Worm (Caenorhabditis elegans) whole organism, L1 larva: ENCODE measurements around the gene miro-1.
A peak's percentile ranks its signal among the peaks of the same experiment; 100 is the strongest.

ENCODE experiments used
- C04F5.9 ChIP-seq: sonication (generic microtip); optimal IDR thresholded peaks from 2 replicates; lab custom pipeline; 2016; ENCODE audit warnings: missing genetic modification characterization, missing compliant biosample characterization
- C34B4.2 ChIP-seq: sonication (generic microtip); optimal IDR thresholded peaks from 2 replicates; lab custom pipeline; 2017; ENCODE audit warnings: mild to moderate bottlenecking, missing genetic modification characterization, missing compliant biosample characterization
- F16B12.6 ChIP-seq: fragments of 150-350 bp; optimal IDR thresholded peaks from 2 replicates; lab custom pipeline; 2014; ENCODE audit warnings: missing biosample characterization, missing genetic modification characterization
- aha-1 ChIP-seq: fragments of 150-350 bp; optimal IDR thresholded peaks from 2 replicates; lab custom pipeline; 2014; ENCODE audit warnings: missing biosample characterization, missing genetic modification characterization
- alr-1 ChIP-seq: fragments of 200-800 bp; sonication (Bioruptor generic); optimal IDR thresholded peaks from 2 replicates; lab custom pipeline; 2018; ENCODE audit warnings: borderline replicate concordance, mild to moderate bottlenecking, missing genetic modification characterization, missing compliant biosample characterization
- ceh-63 ChIP-seq: fragments of 200-800 bp; sonication (Bioruptor generic); optimal IDR thresholded peaks from 2 replicates; lab custom pipeline; 2018; ENCODE audit warnings: mild to moderate bottlenecking, missing genetic modification characterization, missing compliant biosample characterization
- ceh-88 ChIP-seq: fragments of 200-800 bp; sonication (Bioruptor generic); IDR thresholded peaks from 2 replicates; pipeline ENCODE4 v1.3.6; 2022; ENCODE audit warnings: missing genetic modification characterization, missing compliant biosample characterization
- ces-1 ChIP-seq: fragments of 150-350 bp; optimal IDR thresholded peaks from 2 replicates; lab custom pipeline; 2014; ENCODE audit warnings: missing biosample characterization, missing genetic modification reagents, missing genetic modification characterization
- dpl-1 ChIP-seq, 3 experiments: fragments of 150-350 bp in 2 of 3; sonication (generic microtip) in 1 of 3; optimal IDR thresholded peaks; 2 replicates each; lab custom pipeline; 2014 to 2017; ENCODE audit warnings: missing biosample characterization in 3 of 3, missing genetic modification characterization in 3 of 3, missing genetic modification reagents in 3 of 3
- dsc-1 ChIP-seq: sonication (generic microtip); optimal IDR thresholded peaks from 2 replicates; lab custom pipeline; 2016; ENCODE audit warnings: mild to moderate bottlenecking, missing genetic modification characterization, missing compliant biosample characterization
- efl-3 ChIP-seq: fragments of 200-800 bp; sonication (Bioruptor generic); optimal IDR thresholded peaks from 2 replicates; lab custom pipeline; 2018; ENCODE audit warnings: mild to moderate bottlenecking, missing genetic modification characterization, missing compliant biosample characterization
- egl-27 ChIP-seq, 2 experiments: fragments of 150-350 bp in 1 of 2; sonication (generic microtip); optimal IDR thresholded peaks; 3 replicates each; lab custom pipeline; 2017 to 2018; ENCODE audit warnings: missing biosample characterization in 2 of 2, missing genetic modification characterization in 2 of 2, missing genetic modification reagents in 2 of 2
- elt-2 ChIP-seq: sonication (generic microtip); optimal IDR thresholded peaks from 2 replicates; lab custom pipeline; 2016; ENCODE audit warnings: missing genetic modification characterization, mild to moderate bottlenecking, inconsistent platforms, missing compliant biosample characterization, missing genetic modification reagents
- elt-3 ChIP-seq, 6 experiments: fragments of 150-350 bp in 1 of 6; sonication (generic microtip); optimal IDR thresholded peaks; 2 replicates each; lab custom pipeline; 2017 to 2018; ENCODE audit warnings: missing biosample characterization in 6 of 6, missing genetic modification characterization in 6 of 6, inconsistent platforms in 1 of 6
- fkh-10 ChIP-seq: sonication (generic microtip); optimal IDR thresholded peaks from 2 replicates; lab custom pipeline; 2017; ENCODE audit warnings: missing biosample characterization, missing genetic modification reagents, missing genetic modification characterization
- fkh-4 ChIP-seq: sonication (generic microtip); optimal IDR thresholded peaks from 2 replicates; lab custom pipeline; 2016; ENCODE audit warnings: missing compliant biosample characterization, missing genetic modification characterization, borderline replicate concordance
- fkh-8 ChIP-seq: sonication (generic microtip); optimal IDR thresholded peaks from 2 replicates; lab custom pipeline; 2016; ENCODE audit warnings: mild to moderate bottlenecking, missing genetic modification characterization, missing compliant biosample characterization
- fos-1 ChIP-seq: fragments of 150-350 bp; optimal IDR thresholded peaks from 2 replicates; lab custom pipeline; 2014; ENCODE audit warnings: missing biosample characterization, missing genetic modification characterization
- hlh-4 ChIP-seq: sonication (generic microtip); optimal IDR thresholded peaks from 2 replicates; lab custom pipeline; 2016; ENCODE audit warnings: mild to moderate bottlenecking, missing genetic modification characterization, missing compliant biosample characterization
- hpl-2 ChIP-seq: fragments of 150-350 bp; optimal IDR thresholded peaks from 2 replicates; lab custom pipeline; 2014; ENCODE audit warnings: missing biosample characterization, missing genetic modification reagents, missing genetic modification characterization
- irx-1 ChIP-seq: sonication (generic microtip); optimal IDR thresholded peaks from 2 replicates; lab custom pipeline; 2016; ENCODE audit warnings: missing genetic modification characterization, missing compliant biosample characterization
- jun-1 ChIP-seq: fragments of 150-350 bp; optimal IDR thresholded peaks from 2 replicates; lab custom pipeline; 2014; ENCODE audit warnings: missing biosample characterization, missing genetic modification reagents, missing genetic modification characterization
- lin-14 ChIP-seq: fragments of 200-800 bp; sonication (Bioruptor generic); optimal IDR thresholded peaks from 2 replicates; lab custom pipeline; 2018; ENCODE audit warnings: mild to moderate bottlenecking, missing genetic modification characterization, moderate library complexity, missing compliant biosample characterization
- lin-15B ChIP-seq: fragments of 150-350 bp; sonication (generic microtip); optimal IDR thresholded peaks from 3 replicates; lab custom pipeline; 2014; ENCODE audit warnings: missing biosample characterization, missing genetic modification characterization
- lin-35 ChIP-seq, 2 experiments: fragments of 150-350 bp; optimal IDR thresholded peaks; 2 replicates each; lab custom pipeline; 2014; ENCODE audit warnings: missing biosample characterization in 2 of 2, missing genetic modification characterization in 2 of 2, missing genetic modification reagents in 2 of 2
- lir-3 ChIP-seq: sonication (generic microtip); optimal IDR thresholded peaks from 2 replicates; lab custom pipeline; 2016; ENCODE audit warnings: mild to moderate bottlenecking, missing genetic modification characterization, moderate library complexity, missing compliant biosample characterization; ENCODE audit not compliant: poor library complexity
- lsy-2 ChIP-seq, 2 experiments: fragments of 150-350 bp; optimal IDR thresholded peaks; 2 replicates each; lab custom pipeline; 2014; ENCODE audit warnings: missing biosample characterization in 2 of 2, missing genetic modification characterization in 2 of 2
- mab-9 ChIP-seq: fragments of 200-800 bp; sonication (Bioruptor generic); IDR thresholded peaks from 2 replicates; pipeline ENCODE4 v1.3.6; 2022; ENCODE audit warnings: missing genetic modification reagents, missing genetic modification characterization, missing compliant biosample characterization
- mdl-1 ChIP-seq, 2 experiments: fragments of 150-350 bp; optimal IDR thresholded peaks; 2 replicates each; lab custom pipeline; 2014 to 2017; ENCODE audit warnings: missing biosample characterization in 2 of 2, missing genetic modification characterization in 2 of 2, inconsistent platforms in 1 of 2
- mef-2 ChIP-seq: fragments of 150-350 bp; optimal IDR thresholded peaks from 2 replicates; lab custom pipeline; 2014; ENCODE audit warnings: missing biosample characterization, missing genetic modification characterization
- nhr-12 ChIP-seq: sonication (generic microtip); optimal IDR thresholded peaks from 2 replicates; lab custom pipeline; 2017; ENCODE audit warnings: missing biosample characterization, missing genetic modification characterization
- nhr-19 ChIP-seq: fragments of 200-800 bp; sonication (Bioruptor generic); conservative IDR thresholded peaks from 2 replicates; pipeline ENCODE4 v1.3.6; 2022; ENCODE audit warnings: missing genetic modification characterization, missing compliant biosample characterization
- nhr-20 ChIP-seq: sonication (generic microtip); optimal IDR thresholded peaks from 2 replicates; lab custom pipeline; 2016; ENCODE audit warnings: mild to moderate bottlenecking, missing genetic modification characterization, missing compliant biosample characterization
- nhr-237 ChIP-seq: fragments of 150-350 bp; optimal IDR thresholded peaks from 2 replicates; lab custom pipeline; 2014; ENCODE audit warnings: missing biosample characterization, missing genetic modification characterization
- nhr-71 ChIP-seq: sonication (generic microtip); optimal IDR thresholded peaks from 2 replicates; lab custom pipeline; 2016; ENCODE audit warnings: mild to moderate bottlenecking, missing genetic modification characterization, moderate library complexity, missing compliant biosample characterization
- nhr-76 ChIP-seq: sonication (generic microtip); optimal IDR thresholded peaks from 2 replicates; lab custom pipeline; 2017; ENCODE audit warnings: missing biosample characterization, missing genetic modification characterization
- nhr-84 ChIP-seq: sonication (generic microtip); optimal IDR thresholded peaks from 2 replicates; lab custom pipeline; 2017; ENCODE audit warnings: missing biosample characterization, missing genetic modification characterization
- nhr-90 ChIP-seq: sonication (generic microtip); optimal IDR thresholded peaks from 2 replicates; lab custom pipeline; 2016; ENCODE audit warnings: mild to moderate bottlenecking, missing genetic modification characterization, missing compliant biosample characterization; ENCODE audit not compliant: poor library complexity
- pag-3 ChIP-seq: sonication (generic microtip); optimal IDR thresholded peaks from 2 replicates; lab custom pipeline; 2017; ENCODE audit warnings: missing genetic modification characterization, mild to moderate bottlenecking, missing compliant biosample characterization, antibody characterized with exemption, borderline replicate concordance; ENCODE audit not compliant: insufficient read depth
- snpc-4 ChIP-seq: fragments of 150-350 bp; optimal IDR thresholded peaks from 2 replicates; lab custom pipeline; 2014; ENCODE audit warnings: missing biosample characterization, missing genetic modification characterization
- snu-23 ChIP-seq: sonication (generic microtip); optimal IDR thresholded peaks from 2 replicates; lab custom pipeline; 2016; ENCODE audit warnings: missing genetic modification characterization, missing compliant biosample characterization
- tbx-2 ChIP-seq: sonication (generic microtip); optimal IDR thresholded peaks from 2 replicates; lab custom pipeline; 2016; ENCODE audit warnings: missing genetic modification characterization, missing compliant biosample characterization
- tlp-1 ChIP-seq: fragments of 150-350 bp; optimal IDR thresholded peaks from 2 replicates; lab custom pipeline; 2014; ENCODE audit warnings: missing biosample characterization, missing genetic modification characterization
- unc-130 ChIP-seq: fragments of 150-350 bp; optimal IDR thresholded peaks from 2 replicates; lab custom pipeline; 2017; ENCODE audit warnings: missing biosample characterization, missing genetic modification characterization, inconsistent platforms
- unc-98 ChIP-seq: fragments of 200-800 bp; sonication (Bioruptor generic); IDR thresholded peaks from 2 replicates; pipeline ENCODE4 v1.3.6; 2022; ENCODE audit warnings: missing genetic modification characterization, missing compliant biosample characterization
- xbp-1 ChIP-seq: sonication (generic microtip); optimal IDR thresholded peaks from 2 replicates; lab custom pipeline; 2016; ENCODE audit warnings: missing genetic modification characterization, missing compliant biosample characterization
- zag-1 ChIP-seq: fragments of 150-350 bp; optimal IDR thresholded peaks from 2 replicates; lab custom pipeline; 2014; ENCODE audit warnings: missing biosample characterization, missing genetic modification characterization
- zip-4 ChIP-seq: fragments of 200-800 bp; sonication (Bioruptor generic); optimal IDR thresholded peaks from 2 replicates; lab custom pipeline; 2018; ENCODE audit warnings: mild to moderate bottlenecking, missing genetic modification characterization, moderate library complexity, missing compliant biosample characterization
- ztf-11 ChIP-seq, 2 experiments: sonication (generic microtip); optimal IDR thresholded peaks; 2 replicates each; lab custom pipeline; 2016 to 2017; ENCODE audit warnings: missing genetic modification characterization in 2 of 2, missing biosample characterization in 1 of 2, missing compliant biosample characterization in 1 of 2

Gene miro-1

ce11 chrIV:4751814-4752213 lies 36.2 kb upstream of the miro-1 start, which contains the start of gene Y17G9B.4:
TSS of gene Y17G9B.4 (plus strand) at chrIV:4752119.
- no peak for TF ChIP-seq nhr-237 (tag; lab: Kevin White, UChicago)

- TF ChIP-seq mdl-1 (tag; optimal IDR thresholded peaks at IDR 0.05; lab: Kevin White, UChicago): peak in 1 of 2 experiments; percentile 98
- peak; percentile 81 for TF ChIP-seq F16B12.6 (tag; lab: Kevin White, UChicago)
- TF ChIP-seq nhr-12 (tag; lab: Kevin White, UChicago): peak; percentile 78
- TF ChIP-seq ceh-63 (GFP tag; lab: Kevin White, UChicago): peak; percentile 96
- peak; percentile 98 for TF ChIP-seq zip-4 (GFP tag; lab: Kevin White, UChicago)
- TF ChIP-seq hlh-4 (tag; lab: Kevin White, UChicago): peak; percentile 70
- peak; percentile 85 for TF ChIP-seq pag-3
- TF ChIP-seq ceh-88: peak; percentile 100
- peak; percentile 100 for TF ChIP-seq nhr-90
- TF ChIP-seq efl-3 (GFP tag; lab: Kevin White, UChicago): peak; percentile 98
- peak; percentile 100 for TF ChIP-seq fkh-8
- peak; percentile 100 for TF ChIP-seq nhr-19 (GFP tag; lab: Robert Waterston, UW)
- TF ChIP-seq mab-9: peak; percentile 99
- peak; percentile 99 for TF ChIP-seq fkh-10
- TF ChIP-seq dpl-1 (GFP tag; optimal IDR thresholded peaks at IDR 0.05; lab: Kevin White, UChicago): peak; percentile 94 to 96 (median 96)
- peak; percentile 98 for TF ChIP-seq unc-98
- TF ChIP-seq elt-3 (tag; optimal IDR thresholded peaks at IDR 0.05; lab: Kevin White, UChicago): peak; percentile 85 to 100 (median 100)
- peak; percentile 97 for TF ChIP-seq C04F5.9
- no peak for TF ChIP-seq tlp-1
- TF ChIP-seq alr-1 (tag; lab: Kevin White, UChicago): no peak
- TF ChIP-seq lin-15B: peak; percentile 100
- TF ChIP-seq nhr-84: peak; percentile 91
- TF ChIP-seq lin-35 (GFP tag; optimal IDR thresholded peaks at IDR 0.05; lab: Kevin White, UChicago): peak; percentile 95 to 97
- TF ChIP-seq hpl-2 (GFP tag; lab: Kevin White, UChicago): peak; percentile 97
- peak; percentile 98 for TF ChIP-seq C34B4.2 (tag; lab: Kevin White, UChicago)
- peak; percentile 100 for TF ChIP-seq nhr-71 (tag; lab: Kevin White, UChicago)
- TF ChIP-seq dsc-1 (tag; lab: Kevin White, UChicago): peak; percentile 100
- TF ChIP-seq jun-1 (tag; lab: Kevin White, UChicago): peak; percentile 99
- peak; percentile 100 for TF ChIP-seq xbp-1 (tag; lab: Kevin White, UChicago)
- peak; percentile 95 for TF ChIP-seq snpc-4 (tag; lab: Kevin White, UChicago)
- peak; percentile 99 for TF ChIP-seq zag-1 (tag; lab: Kevin White, UChicago)
- TF ChIP-seq nhr-20 (tag; lab: Kevin White, UChicago): peak; percentile 100
- peak; percentile 99 for TF ChIP-seq fos-1
- TF ChIP-seq snu-23: peak; percentile 100
- TF ChIP-seq tbx-2 (tag; lab: Kevin White, UChicago): peak; percentile 100
- TF ChIP-seq egl-27 (tag; optimal IDR thresholded peaks at IDR 0.05; lab: Kevin White, UChicago): peak; percentile 93 to 98
- peak; percentile 98 for TF ChIP-seq lir-3 (tag; lab: Kevin White, UChicago)
- TF ChIP-seq mef-2 (tag; lab: Kevin White, UChicago): peak; percentile 97
- TF ChIP-seq lin-14 (GFP tag; lab: Kevin White, UChicago): peak; percentile 100
- TF ChIP-seq unc-130 (tag; lab: Kevin White, UChicago): peak; percentile 100
- peak; percentile 95 for TF ChIP-seq fkh-4
- peak; percentile 92 to 100 for TF ChIP-seq ztf-11 (tag; optimal IDR thresholded peaks at IDR 0.05; lab: Kevin White, UChicago)
- peak; percentile 81 for TF ChIP-seq ces-1 (GFP tag; lab: Kevin White, UChicago)
- peak; percentile 81 for TF ChIP-seq nhr-76
- TF ChIP-seq aha-1 (tag; lab: Kevin White, UChicago): peak; percentile 98
- peak; percentile 100 for TF ChIP-seq lsy-2 (tag; optimal IDR thresholded peaks at IDR 0.05; lab: Kevin White, UChicago)
- peak; percentile 99 for TF ChIP-seq elt-2 (tag; lab: Kevin White, UChicago)
- TF ChIP-seq irx-1 (tag; lab: Kevin White, UChicago): peak; percentile 100
These were observed 34.2 kb upstream of the miro-1 start, which contains the start of the genes rpl-20 and Y17G9B.5 for ce11 chrIV:4749728-4750278. TSS of gene rpl-20 (minus strand) at chrIV:4749778. TSS of gene Y17G9B.5 (plus strand) at chrIV:4750240.
